Worm (Caenorhabditis elegans): Measurements from ENCODE around the gene R08F11.4.

Gene R08F11.4

DNA sequence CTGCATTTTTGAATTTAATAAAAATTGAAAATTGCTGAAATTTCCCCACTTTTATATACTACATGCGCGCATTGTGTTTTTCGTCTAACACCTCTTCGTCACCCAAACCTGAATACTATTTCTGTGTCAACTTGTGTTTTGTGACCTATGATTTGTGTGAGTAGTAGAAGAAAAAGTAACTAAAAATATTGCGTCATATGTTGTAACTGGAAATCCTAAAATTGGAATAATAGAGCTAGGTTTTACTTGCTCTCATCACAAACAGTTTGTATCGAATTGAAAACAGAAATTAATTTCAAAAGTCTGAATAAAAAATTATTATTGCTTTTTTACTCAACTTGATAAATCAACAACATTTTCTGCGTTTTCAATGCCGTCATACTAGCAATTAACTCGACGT, at the start of gene R08F11.4:
Gene R08F11.4, minus strand, starts transcription at position 29 of the 400 bp plus-strand sequence.
- TF ChIP-seq daf-12 (tag; optimal IDR thresholded peaks at IDR 0.05) (no peak), ceh-9 (tag; optimal IDR thresholded peaks at IDR 0.05) (no peak), mdl-1 (tag; optimal IDR thresholded peaks at IDR 0.05) (no peak), lin-15B (tag; optimal IDR thresholded peaks at IDR 0.05) (no peak), zag-1 (tag; optimal IDR thresholded peaks at IDR 0.05) (no peak), nhr-43 (tag; optimal IDR thresholded peaks at IDR 0.05; ENCODE audit: poor library complexity, severe bottlenecking) (no peak), nhr-67 (tag; optimal IDR thresholded peaks at IDR 0.05) (no peak), nhr-77 (tag; optimal IDR thresholded peaks at IDR 0.05) (no peak)

DNA sequence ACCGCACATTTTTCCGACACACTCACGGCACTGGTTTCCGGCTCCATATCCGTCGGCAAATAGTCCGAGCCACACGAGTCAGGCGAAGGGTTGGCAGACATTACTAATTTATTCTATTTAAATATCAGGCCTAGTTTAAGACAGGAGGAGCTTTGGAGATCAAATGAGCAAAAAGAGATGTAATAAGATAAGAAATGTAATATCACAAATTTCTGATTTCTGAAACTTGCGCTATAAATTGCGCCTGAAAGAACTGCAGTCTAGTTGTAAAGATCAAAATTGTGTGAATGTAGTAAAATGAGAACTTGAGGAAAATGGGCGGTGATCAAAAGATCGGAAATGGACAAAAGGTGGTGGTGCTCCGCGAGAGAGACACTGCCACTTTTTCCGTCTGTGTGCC, 49.5 kb upstream of the R08F11.4 start, which contains the start of gene nhr-186:
Gene nhr-186, minus strand, starts transcription at position 101 of the 400 bp plus-strand sequence.
- TF ChIP-seq pha-4 (tag; optimal IDR thresholded peaks at IDR 0.05) (no peak), mml-1 (tag; optimal IDR thresholded peaks at IDR 0.05) (no peak), zag-1 (tag; optimal IDR thresholded peaks at IDR 0.05) (no peak), nfya-1 (tag; optimal IDR thresholded peaks at IDR 0.05; ENCODE audit: insufficient read depth) (no peak), nhr-43 (tag; optimal IDR thresholded peaks at IDR 0.05; ENCODE audit: poor library complexity, severe bottlenecking) (no peak), nhr-12 (tag; optimal IDR thresholded peaks at IDR 0.05) (no peak), lin-15B (tag; optimal IDR thresholded peaks at IDR 0.05) (no peak)

DNA sequence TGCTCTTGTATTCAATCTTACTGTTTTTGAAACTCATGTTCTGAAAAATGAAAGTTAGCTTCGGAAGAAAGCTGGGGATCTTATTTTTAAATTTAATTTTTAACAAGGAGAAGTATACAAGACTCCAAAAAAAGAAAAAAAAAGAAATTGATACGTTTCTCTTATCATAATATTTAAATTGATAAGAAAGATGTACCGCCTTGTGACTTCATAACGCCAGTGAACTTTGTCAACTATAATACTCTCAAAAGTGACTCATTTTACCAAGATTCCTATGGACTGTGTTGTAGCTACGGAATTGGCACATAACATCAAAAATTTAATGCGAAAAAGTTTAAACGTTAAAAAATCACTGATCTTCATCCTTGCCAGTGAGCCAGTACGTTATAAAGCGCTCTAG, 46.4 kb upstream of the R08F11.4 start:
- TF ChIP-seq pqm-1 (tag; optimal IDR thresholded peaks at IDR 0.05) (peak; percentile 79), mdl-1 (tag; optimal IDR thresholded peaks at IDR 0.05) (no peak), eor-1 (tag; optimal IDR thresholded peaks at IDR 0.05) (no peak), elt-3 (tag; optimal IDR thresholded peaks at IDR 0.05) (no peak), ceh-16 (tag; optimal IDR thresholded peaks at IDR 0.05) (no peak), daf-12 (tag; optimal IDR thresholded peaks at IDR 0.05) (no peak), lin-15B (tag; optimal IDR thresholded peaks at IDR 0.05) (no peak), ztf-4 (tag; optimal IDR thresholded peaks at IDR 0.05) (no peak), egl-5 (tag; optimal IDR thresholded peaks at IDR 0.05) (no peak), nhr-23 (tag; optimal IDR thresholded peaks at IDR 0.05) (no peak), pha-4 (tag; optimal IDR thresholded peaks at IDR 0.05) (peak; percentile 19), fkh-10 (GFP tag; optimal IDR thresholded peaks at IDR 0.05) (no peak), elt-1 (tag; optimal IDR thresholded peaks at IDR 0.05) (no peak), skn-1 (tag; optimal IDR thresholded peaks at IDR 0.05) (no peak), fkh-2 (tag; optimal IDR thresholded peaks at IDR 0.05) (no peak), aly-2 (tag; optimal IDR thresholded peaks at IDR 0.05) (no peak), ama-1 (optimal IDR thresholded peaks at IDR 0.05) (no peak), tbx-2 (tag; optimal IDR thresholded peaks at IDR 0.05) (no peak), nhr-43 (tag; optimal IDR thresholded peaks at IDR 0.05; ENCODE audit: poor library complexity, severe bottlenecking) (no peak), egl-27 (tag; optimal IDR thresholded peaks at IDR 0.05) (no peak), unc-39 (tag; optimal IDR thresholded peaks at IDR 0.05) (no peak), ztf-11 (tag; optimal IDR thresholded peaks at IDR 0.05) (no peak), elt-2 (tag; optimal IDR thresholded peaks at IDR 0.05) (peak; percentile 81), sea-2 (GFP tag; optimal IDR thresholded peaks at IDR 0.05) (no peak), jun-1 (tag; optimal IDR thresholded peaks at IDR 0.05) (peak; percentile 26), nhr-12 (tag; optimal IDR thresholded peaks at IDR 0.05) (no peak), mml-1 (tag; optimal IDR thresholded peaks at IDR 0.05) (no peak), ceh-9 (tag; optimal IDR thresholded peaks at IDR 0.05) (no peak), ceh-82 (tag; optimal IDR thresholded peaks at IDR 0.05) (no peak), unc-62 (GFP tag; optimal IDR thresholded peaks at IDR 0.05) (no peak), nhr-25 (tag; optimal IDR thresholded peaks at IDR 0.05) (no peak), hmg-11 (tag; optimal IDR thresholded peaks at IDR 0.05) (no peak), zag-1 (tag; optimal IDR thresholded peaks at IDR 0.05) (no peak)

DNA sequence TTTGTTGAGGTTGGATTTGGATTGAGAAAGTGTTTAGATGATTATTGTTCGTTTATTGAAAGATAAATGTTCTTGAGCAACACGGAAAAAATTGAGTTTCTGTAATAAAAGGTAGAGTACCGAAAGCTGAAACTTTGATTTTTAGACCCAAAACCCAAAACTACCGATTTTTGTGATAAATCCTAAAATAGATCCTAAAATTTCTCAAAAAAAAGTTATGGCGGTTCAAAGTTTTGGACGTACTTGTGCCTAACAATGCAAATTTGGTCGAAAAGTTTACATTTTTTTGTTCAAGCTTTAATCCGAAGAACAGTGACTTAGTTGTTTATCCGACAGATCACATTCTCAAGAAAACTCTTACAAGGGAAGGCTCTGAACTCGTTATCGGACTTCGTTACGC, 41.9 kb upstream of the R08F11.4 start, which contains the start of gene nhr-185:
Gene nhr-185, minus strand, starts transcription at position 101 of the 400 bp plus-strand sequence.
- TF ChIP-seq nhr-11 (tag; optimal IDR thresholded peaks at IDR 0.05) (no peak), pha-4 (tag; optimal IDR thresholded peaks at IDR 0.05) (no peak), nhr-237 (tag; optimal IDR thresholded peaks at IDR 0.05) (no peak), nhr-28 (tag; optimal IDR thresholded peaks at IDR 0.05) (no peak), ceh-16 (tag; optimal IDR thresholded peaks at IDR 0.05) (no peak), lsy-12 (tag; optimal IDR thresholded peaks at IDR 0.05) (no peak), elt-3 (tag; optimal IDR thresholded peaks at IDR 0.05) (no peak), hmg-11 (tag; optimal IDR thresholded peaks at IDR 0.05) (no peak), ceh-82 (tag; optimal IDR thresholded peaks at IDR 0.05) (no peak), skn-1 (tag; optimal IDR thresholded peaks at IDR 0.05) (no peak)
